Worm (Caenorhabditis elegans) whole organism, mixed stage, embryonic: ENCODE results near the gene Y45F3A.4.

ENCODE experiments used
- elt-1 ChIP-seq: sonication (generic microtip); optimal IDR thresholded peaks from 2 replicates; lab custom pipeline; 2017; ENCODE audit warnings: missing genetic modification characterization, mild to moderate bottlenecking, missing compliant biosample characterization, antibody characterized with exemption, moderate library complexity, borderline replicate concordance; ENCODE audit not compliant: insufficient read depth
- lin-13 ChIP-seq: fragments of 150-350 bp; optimal IDR thresholded peaks from 2 replicates; lab custom pipeline; 2014; ENCODE audit warnings: missing biosample characterization, missing genetic modification characterization
- lsy-2 ChIP-seq: fragments of 150-350 bp; optimal IDR thresholded peaks from 2 replicates; lab custom pipeline; 2014; ENCODE audit warnings: missing biosample characterization, missing genetic modification characterization
- nhr-12 ChIP-seq: fragments of 150-350 bp; optimal IDR thresholded peaks from 2 replicates; lab custom pipeline; 2014; ENCODE audit warnings: missing biosample characterization, missing genetic modification characterization
- nhr-237 ChIP-seq: fragments of 150-350 bp; optimal IDR thresholded peaks from 2 replicates; lab custom pipeline; 2014; ENCODE audit warnings: missing biosample characterization, missing genetic modification characterization

- TF ChIP-seq nhr-12 (tag; lab: Kevin White, UChicago) = no peak
- TF ChIP-seq lsy-2 (tag; lab: Kevin White, UChicago) = no peak
- no peak for TF ChIP-seq lin-13 (tag; lab: Kevin White, UChicago)
- TF ChIP-seq nhr-237 (tag; lab: Kevin White, UChicago) = no peak
- TF ChIP-seq elt-1 = no peak
These were observed 47.8 kb downstream of the Y45F3A.4 start for ce11 chrIII:10527446-10527845.
